Worm (Caenorhabditis elegans): ENCODE results near the gene ceph-41.

DNA sequence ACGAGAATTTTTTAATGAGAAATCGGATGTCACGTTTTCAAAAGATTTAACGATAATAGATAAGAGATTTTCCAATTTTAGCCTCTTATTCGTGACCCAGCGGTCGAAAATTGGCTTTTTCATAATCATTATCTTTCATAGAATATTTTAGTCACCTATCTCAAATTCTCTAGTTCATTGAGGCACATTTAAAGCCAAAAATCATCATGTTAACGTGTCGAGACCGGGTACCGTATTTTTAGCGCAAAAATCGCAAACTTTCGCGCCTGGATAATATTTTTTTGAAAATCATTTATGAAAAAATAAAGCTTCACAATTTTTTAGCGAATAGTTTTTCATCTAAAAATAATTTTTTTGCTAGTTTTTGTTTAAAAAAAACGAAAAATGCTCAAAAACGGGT lies 38.9 kb downstream of the ceph-41 start, which contains the start of gene B0218.7:
- TF ChIP-seq sma-3 (GFP tag; optimal IDR thresholded peaks at IDR 0.05) (no peak), blmp-1 (tag; optimal IDR thresholded peaks at IDR 0.05; ENCODE audit: insufficient read depth) (no peak), nhr-77 (tag; optimal IDR thresholded peaks at IDR 0.05) (no peak), ztf-1 (GFP tag; conservative IDR thresholded peaks at IDR 0.05) (no peak), nhr-11 (tag; optimal IDR thresholded peaks at IDR 0.05) (no peak), snpc-4 (tag; optimal IDR thresholded peaks at IDR 0.05) (no peak), lin-13 (GFP tag; optimal IDR thresholded peaks at IDR 0.05) (no peak), unc-39 (tag; optimal IDR thresholded peaks at IDR 0.05) (no peak), elt-3 (tag; optimal IDR thresholded peaks at IDR 0.05) (no peak), ceh-82 (tag; optimal IDR thresholded peaks at IDR 0.05) (no peak), egl-27 (tag; optimal IDR thresholded peaks at IDR 0.05) (no peak), ztf-11 (tag; optimal IDR thresholded peaks at IDR 0.05) (no peak), mdl-1 (tag; optimal IDR thresholded peaks at IDR 0.05) (no peak)
